Worm (Caenorhabditis elegans) whole organism, midembryonic: Measurements from ENCODE around the gene athp-2.

Source experiments
- T22C8.4 ChIP-seq: fragments of 200-800 bp; sonication (Bioruptor generic); IDR thresholded peaks from 2 replicates; pipeline ENCODE4 v1.3.6; 2022; ENCODE audit warnings: missing genetic modification characterization, missing compliant biosample characterization
- cog-1 ChIP-seq: sonication (generic microtip); optimal IDR thresholded peaks from 2 replicates; lab custom pipeline; 2016; ENCODE audit warnings: missing genetic modification characterization, missing compliant biosample characterization
- flt-1 ChIP-seq: fragments of 200-800 bp; sonication (Bioruptor generic); IDR thresholded peaks from 2 replicates; pipeline ENCODE4 v1.3.6; 2022; ENCODE audit warnings: missing genetic modification characterization, missing compliant biosample characterization
- klf-2 ChIP-seq: fragments of 200-800 bp; sonication (Bioruptor generic); conservative IDR thresholded peaks from 2 replicates; pipeline ENCODE4 v1.3.6; 2022; ENCODE audit warnings: missing genetic modification reagents, missing genetic modification characterization, missing compliant biosample characterization
- med-1 ChIP-seq: sonication (generic microtip); optimal IDR thresholded peaks from 2 replicates; lab custom pipeline; 2017; ENCODE audit warnings: missing genetic modification characterization, mild to moderate bottlenecking, missing compliant biosample characterization, antibody characterized with exemption, missing genetic modification reagents; ENCODE audit not compliant: insufficient read depth
- ref-1 ChIP-seq: fragments of 200-800 bp; sonication (Bioruptor generic); conservative IDR thresholded peaks from 2 replicates; pipeline ENCODE4 v1.3.6; 2022; ENCODE audit warnings: missing genetic modification reagents, missing genetic modification characterization, missing compliant biosample characterization
- tab-1 ChIP-seq: fragments of 200-800 bp; sonication (Bioruptor generic); IDR thresholded peaks from 2 replicates; pipeline ENCODE4 v1.3.6; 2022; ENCODE audit warnings: missing genetic modification characterization, missing compliant biosample characterization
- ztf-23 ChIP-seq: fragments of 200-800 bp; sonication (Bioruptor generic); IDR thresholded peaks from 2 replicates; pipeline ENCODE4 v1.3.6; 2022; ENCODE audit warnings: missing genetic modification reagents, missing genetic modification characterization, missing compliant biosample characterization
- ztf-29 ChIP-seq: fragments of 200-800 bp; sonication (Bioruptor generic); IDR thresholded peaks from 2 replicates; pipeline ENCODE4 v1.3.6; 2022; ENCODE audit warnings: missing genetic modification reagents, missing genetic modification characterization, missing compliant biosample characterization

Gene athp-2

DNA sequence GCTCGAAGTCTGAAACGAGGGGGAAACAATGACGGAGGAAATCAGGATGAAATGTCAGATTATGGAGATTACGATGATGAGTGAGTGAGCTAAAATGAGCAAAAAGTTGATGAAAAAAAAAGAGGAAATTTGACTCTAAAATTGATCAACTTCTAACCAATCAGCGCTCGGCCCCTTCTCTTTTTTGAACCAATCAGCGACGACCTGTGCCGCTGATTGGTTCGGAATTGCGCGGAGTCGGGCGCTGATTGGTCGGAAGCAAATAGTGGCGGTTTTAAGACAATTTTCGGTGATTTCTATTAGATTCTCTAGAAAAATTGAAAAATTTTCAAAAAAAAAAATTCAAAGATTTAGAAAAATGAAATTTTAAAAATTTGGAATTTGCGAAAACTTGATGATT, 2.3 kb upstream of the athp-2 start:
- TF ChIP-seq ref-1 (GFP tag; lab: Robert Waterston, UW) (no peak), ztf-29 (GFP tag; lab: Robert Waterston, UW) (no peak), klf-2 (GFP tag; lab: Robert Waterston, UW) (no peak), med-1 (no peak), tab-1 (GFP tag; lab: Robert Waterston, UW) (no peak), flt-1 (GFP tag; lab: Robert Waterston, UW) (no peak)

DNA sequence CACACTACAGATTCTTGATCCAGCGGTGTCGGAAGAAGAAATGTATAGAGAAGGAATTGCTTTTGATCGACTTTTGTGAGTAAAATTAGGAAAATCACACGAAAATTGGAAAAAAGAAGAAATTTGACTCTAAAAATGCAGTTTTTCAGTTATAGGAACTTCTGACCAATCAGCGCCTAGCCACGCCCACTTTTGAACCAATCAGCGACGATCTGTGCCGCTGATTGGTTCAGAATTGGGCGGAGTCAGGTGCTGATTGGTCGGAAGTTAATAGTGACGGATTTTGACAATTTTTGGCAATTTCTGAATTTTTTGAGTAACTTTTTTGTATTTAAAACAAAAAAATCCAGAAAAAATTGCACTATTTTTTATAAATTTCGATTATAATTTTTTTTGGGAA, 1.5 kb downstream of the athp-2 start:
- TF ChIP-seq tab-1 (GFP tag; lab: Robert Waterston, UW) (no peak), klf-2 (GFP tag; lab: Robert Waterston, UW) (no peak), flt-1 (GFP tag; lab: Robert Waterston, UW) (no peak), ztf-29 (GFP tag; lab: Robert Waterston, UW) (no peak), cog-1 (tag; lab: Kevin White, UChicago) (no peak), med-1 (no peak), T22C8.4 (GFP tag; lab: Robert Waterston, UW) (no peak), ref-1 (GFP tag; lab: Robert Waterston, UW) (no peak), ztf-23 (GFP tag; lab: Robert Waterston, UW) (no peak)

DNA sequence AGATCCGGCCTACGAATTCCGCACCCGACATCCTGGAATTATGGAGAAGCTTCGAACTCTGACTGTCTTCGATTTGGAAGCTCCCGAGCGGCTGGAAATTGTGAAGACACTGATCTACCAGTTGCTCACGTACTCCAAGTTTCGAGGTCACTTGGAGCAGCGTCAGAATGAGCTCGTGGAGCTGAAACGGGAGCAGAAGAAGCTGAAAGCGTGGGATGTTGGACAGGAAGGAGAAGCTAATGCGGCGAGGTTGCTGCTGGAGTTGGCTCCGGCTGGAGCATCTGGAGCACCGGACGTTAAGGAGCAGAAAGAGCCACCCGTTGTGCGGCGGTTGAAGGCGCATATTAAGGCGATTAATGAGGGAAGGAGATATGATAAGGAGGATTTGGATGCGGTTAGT, 4.3 kb downstream of the athp-2 start:
- TF ChIP-seq ztf-23 (GFP tag; lab: Robert Waterston, UW) (no peak), ref-1 (GFP tag; lab: Robert Waterston, UW) (no peak), ztf-29 (GFP tag; lab: Robert Waterston, UW) (no peak), tab-1 (GFP tag; lab: Robert Waterston, UW) (no peak), flt-1 (GFP tag; lab: Robert Waterston, UW) (no peak), T22C8.4 (GFP tag; lab: Robert Waterston, UW) (no peak), klf-2 (GFP tag; lab: Robert Waterston, UW) (no peak), cog-1 (tag; lab: Kevin White, UChicago) (no peak), med-1 (no peak)

DNA sequence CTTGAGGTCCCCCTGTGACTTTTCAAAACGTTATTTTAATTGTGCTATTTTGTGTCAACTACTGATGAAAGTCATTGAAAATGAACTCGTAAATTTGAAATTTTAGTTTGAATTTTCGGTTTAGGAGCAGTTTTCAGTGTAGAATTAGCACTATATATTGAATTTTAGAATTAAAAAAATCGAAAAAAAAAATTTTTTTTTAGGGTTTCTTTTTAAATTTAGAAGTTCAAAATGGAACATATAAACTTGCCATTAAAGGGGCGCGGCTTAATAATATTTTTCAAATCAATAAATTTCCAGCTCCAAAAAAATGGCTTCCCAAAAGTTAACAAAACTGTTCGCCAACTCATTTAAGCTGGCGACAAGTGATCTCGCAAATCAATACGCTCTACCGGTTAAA, 10.9 kb downstream of the athp-2 start, which contains the start of gene H20J04.9:
H20J04.9 (plus strand) TSS at position 301 of the 400 bp plus-strand sequence.
- no peak for TF ChIP-seq flt-1 (GFP tag; lab: Robert Waterston, UW)

DNA sequence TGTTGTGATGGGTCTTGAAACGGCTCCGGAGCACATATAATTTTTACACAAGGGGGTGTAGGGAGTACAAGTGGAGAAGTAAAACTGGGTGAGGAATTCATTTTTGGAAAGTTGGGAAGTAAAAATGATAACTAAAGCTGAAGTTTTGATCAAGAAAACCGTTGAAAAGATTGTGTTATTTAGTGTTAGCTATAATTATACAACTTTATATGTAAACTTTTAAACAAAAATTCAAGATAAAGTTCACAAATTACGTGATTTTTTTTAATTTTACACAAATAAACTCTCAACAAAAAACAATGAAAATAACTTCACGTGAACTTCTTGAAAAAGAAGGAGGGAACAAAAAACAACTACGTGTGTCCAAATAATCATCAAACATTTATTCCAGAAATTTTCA, 15.2 kb downstream of the athp-2 start, which contains the start of the genes H20J04.7 and H20J04.1:
H20J04.7 (minus strand) TSS at position 101 of the 400 bp plus-strand sequence.
H20J04.1 (plus strand) TSS at position 397 of the 400 bp plus-strand sequence.
- TF ChIP-seq cog-1 (tag; lab: Kevin White, UChicago) (no peak), T22C8.4 (GFP tag; lab: Robert Waterston, UW) (no peak), flt-1 (GFP tag; lab: Robert Waterston, UW) (no peak), ztf-29 (GFP tag; lab: Robert Waterston, UW) (no peak), klf-2 (GFP tag; lab: Robert Waterston, UW) (no peak), ztf-23 (GFP tag; lab: Robert Waterston, UW) (no peak), tab-1 (GFP tag; lab: Robert Waterston, UW) (no peak), med-1 (no peak), ref-1 (GFP tag; lab: Robert Waterston, UW) (no peak)

DNA sequence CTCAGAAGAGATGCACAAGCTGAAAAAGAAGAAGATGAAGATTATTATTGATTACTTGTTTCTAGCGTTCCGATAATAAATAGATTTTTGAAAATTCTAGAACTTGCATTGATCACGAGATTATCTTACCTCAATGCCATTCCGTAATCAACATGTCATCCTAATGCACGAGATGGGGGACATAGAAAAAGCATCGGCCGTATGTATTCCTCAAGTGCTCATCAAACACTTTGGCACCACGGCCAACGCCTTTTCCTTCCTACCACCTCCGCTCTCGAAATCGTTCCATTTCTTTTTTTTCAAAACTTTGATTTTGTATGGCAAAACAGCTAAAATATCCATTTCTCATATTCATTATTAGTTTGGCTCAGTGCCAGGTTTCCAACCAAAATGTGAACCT, 18.8 kb downstream of the athp-2 start, which contains the start of gene lat-2:
lat-2 (plus strand) TSS at position 301 of the 400 bp plus-strand sequence.
- TF ChIP-seq ztf-29 (GFP tag; lab: Robert Waterston, UW) (no peak), T22C8.4 (GFP tag; lab: Robert Waterston, UW) (no peak), ztf-23 (GFP tag; lab: Robert Waterston, UW) (no peak), cog-1 (tag; lab: Kevin White, UChicago) (no peak), klf-2 (GFP tag; lab: Robert Waterston, UW) (no peak), flt-1 (GFP tag; lab: Robert Waterston, UW) (no peak), ref-1 (GFP tag; lab: Robert Waterston, UW) (no peak), tab-1 (GFP tag; lab: Robert Waterston, UW) (no peak), med-1 (no peak)

DNA sequence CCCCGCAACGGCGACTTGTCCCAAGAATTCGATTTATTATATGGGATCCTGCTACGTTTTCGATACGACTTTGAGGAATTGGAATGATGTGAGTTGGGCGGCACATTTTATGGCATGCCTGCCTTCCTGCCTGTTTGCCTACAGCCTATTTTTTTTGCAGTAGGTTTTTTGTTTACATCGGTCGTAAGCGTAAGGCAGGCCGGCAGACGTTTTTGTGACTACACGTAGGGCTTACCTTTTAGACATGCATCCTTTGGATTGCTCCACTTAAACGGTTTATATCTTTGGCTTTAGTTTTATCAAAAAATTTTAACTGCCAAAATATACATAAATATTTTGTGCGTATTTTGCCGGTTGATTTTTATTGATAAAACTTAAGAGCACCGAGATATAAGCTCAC, 19.2 kb downstream of the athp-2 start:
- TF ChIP-seq flt-1 (GFP tag; lab: Robert Waterston, UW) = no peak
- TF ChIP-seq klf-2 (GFP tag; lab: Robert Waterston, UW) = no peak
- no peak for TF ChIP-seq T22C8.4 (GFP tag; lab: Robert Waterston, UW)
- no peak for TF ChIP-seq ztf-23 (GFP tag; lab: Robert Waterston, UW)
- no peak for TF ChIP-seq tab-1 (GFP tag; lab: Robert Waterston, UW)
- no peak for TF ChIP-seq ref-1 (GFP tag; lab: Robert Waterston, UW)
- no peak for TF ChIP-seq ztf-29 (GFP tag; lab: Robert Waterston, UW)
- no peak for TF ChIP-seq med-1
- no peak for TF ChIP-seq cog-1 (tag; lab: Kevin White, UChicago)

DNA sequence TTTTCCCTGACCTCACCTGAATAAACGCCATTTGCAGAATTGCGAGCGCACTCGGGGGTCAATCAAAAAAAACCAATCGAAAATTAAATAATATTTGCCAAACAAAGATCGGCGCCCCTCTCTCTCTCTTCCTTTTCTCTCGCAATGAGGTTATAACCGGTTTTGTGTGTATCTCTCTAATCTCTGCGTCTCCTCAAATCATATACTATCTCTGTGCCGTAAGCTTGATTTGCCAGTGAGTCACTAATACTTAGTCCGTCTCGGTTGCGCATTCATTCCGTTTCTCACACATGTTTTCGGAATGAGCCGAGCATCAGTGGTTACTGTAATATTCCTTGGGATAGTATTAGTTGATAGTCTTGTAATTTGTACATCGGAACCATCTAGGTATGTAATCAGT, 22.1 kb downstream of the athp-2 start:
- no peak for TF ChIP-seq klf-2 (GFP tag; lab: Robert Waterston, UW)
- TF ChIP-seq ztf-29 (GFP tag; lab: Robert Waterston, UW) = no peak
- no peak for TF ChIP-seq ztf-23 (GFP tag; lab: Robert Waterston, UW)
- TF ChIP-seq cog-1 (tag; lab: Kevin White, UChicago) = no peak
- no peak for TF ChIP-seq med-1
- TF ChIP-seq ref-1 (GFP tag; lab: Robert Waterston, UW) = no peak
- no peak for TF ChIP-seq T22C8.4 (GFP tag; lab: Robert Waterston, UW)
- TF ChIP-seq flt-1 (GFP tag; lab: Robert Waterston, UW) = no peak
- no peak for TF ChIP-seq tab-1 (GFP tag; lab: Robert Waterston, UW)

DNA sequence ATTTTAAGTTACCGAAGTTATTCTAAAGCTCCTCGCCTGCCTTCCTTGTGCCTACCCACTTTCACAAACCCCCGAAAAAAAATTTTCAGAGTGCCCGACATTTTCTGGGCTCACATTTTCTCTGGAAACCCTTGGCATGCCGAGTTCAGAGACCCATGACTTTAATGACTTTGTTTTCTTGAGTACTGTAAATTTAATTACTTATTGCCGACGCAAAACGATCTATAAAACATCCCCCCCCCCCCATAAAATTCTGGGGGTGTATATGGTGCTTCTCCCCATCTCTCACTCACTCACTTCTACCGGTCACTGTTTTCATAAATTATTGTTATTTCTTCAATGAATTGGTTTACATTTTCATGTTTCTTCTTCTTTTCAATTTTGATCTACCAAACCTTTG, 27.9 kb downstream of the athp-2 start, which contains the start of gene try-9:
try-9 (plus strand) TSS at position 301 of the 400 bp plus-strand sequence.
- TF ChIP-seq ztf-23 (GFP tag; lab: Robert Waterston, UW) = no peak
- TF ChIP-seq flt-1 (GFP tag; lab: Robert Waterston, UW) = no peak
- TF ChIP-seq med-1 = no peak
- no peak for TF ChIP-seq ztf-29 (GFP tag; lab: Robert Waterston, UW)
- no peak for TF ChIP-seq klf-2 (GFP tag; lab: Robert Waterston, UW)
- no peak for TF ChIP-seq T22C8.4 (GFP tag; lab: Robert Waterston, UW)
- no peak for TF ChIP-seq ref-1 (GFP tag; lab: Robert Waterston, UW)
- TF ChIP-seq tab-1 (GFP tag; lab: Robert Waterston, UW) = no peak
- no peak for TF ChIP-seq cog-1 (tag; lab: Kevin White, UChicago)
